Fruit fly (Drosophila melanogaster) whole organism, embryonic: ENCODE results near the gene CG6040.

Experiments used
- CG13424 ChIP-seq: fragments of 200-800 bp; sonication (Bioruptor generic); optimal IDR thresholded peaks from 2 replicates; lab custom pipeline; 2019; ENCODE audit warnings: missing biosample characterization, mild to moderate bottlenecking, missing genetic modification characterization, moderate library complexity
- CG15073 ChIP-seq: fragments of 200-800 bp; sonication (Bioruptor generic); optimal IDR thresholded peaks from 2 replicates; lab custom pipeline; 2016; ENCODE audit warnings: missing biosample characterization, missing genetic modification characterization
- CG1529 ChIP-seq: fragments of 200-800 bp; sonication (Bioruptor generic); optimal IDR thresholded peaks from 3 replicates; lab custom pipeline; 2018; ENCODE audit warnings: missing biosample characterization, missing genetic modification characterization
- CG2116 ChIP-seq: fragments of 200-800 bp; sonication (Bioruptor generic); optimal IDR thresholded peaks from 3 replicates; lab custom pipeline; 2018; ENCODE audit warnings: missing biosample characterization, mild to moderate bottlenecking, missing genetic modification characterization
- CG32532 ChIP-seq: fragments of 200-800 bp; sonication (Bioruptor generic); IDR thresholded peaks from 2 replicates; pipeline ENCODE4 v1.3.6; 2022; ENCODE audit warnings: missing biosample characterization, missing genetic modification characterization
- CG3281 ChIP-seq: fragments of 200-800 bp; sonication (Bioruptor generic); optimal IDR thresholded peaks from 3 replicates; lab custom pipeline; 2017; ENCODE audit warnings: missing biosample characterization, mild to moderate bottlenecking, missing genetic modification characterization
- CG6683 ChIP-seq: fragments of 200-800 bp; sonication (Bioruptor generic); optimal IDR thresholded peaks from 2 replicates; lab custom pipeline; 2017; ENCODE audit warnings: missing biosample characterization, mild to moderate bottlenecking, missing genetic modification characterization, missing genetic modification reagents
- CG9437 ChIP-seq: fragments of 200-800 bp; sonication (Bioruptor generic); optimal IDR thresholded peaks from 2 replicates; lab custom pipeline; 2018; ENCODE audit warnings: missing biosample characterization, mild to moderate bottlenecking, missing genetic modification characterization
- Deaf1 ChIP-seq: fragments of 200-800 bp; optimal IDR thresholded peaks from 3 replicates; lab custom pipeline; 2019; ENCODE audit warnings: missing biosample characterization, mild to moderate bottlenecking, missing genetic modification characterization, moderate library complexity
- Dek ChIP-seq: fragments of 200-800 bp; sonication (Bioruptor generic); optimal IDR thresholded peaks from 3 replicates; lab custom pipeline; 2019; ENCODE audit warnings: missing biosample characterization, mild to moderate bottlenecking, missing genetic modification characterization, moderate library complexity
- Dip2 ChIP-seq: fragments of 200-800 bp; sonication (Bioruptor generic); IDR thresholded peaks from 2 replicates; pipeline ENCODE4 v1.3.6; 2022; ENCODE audit warnings: missing biosample characterization, missing genetic modification characterization
- Dip3 ChIP-seq: fragments of 200-800 bp; sonication (Bioruptor generic); optimal IDR thresholded peaks from 3 replicates; lab custom pipeline; 2016; ENCODE audit warnings: missing biosample characterization, missing genetic modification characterization
- Dll ChIP-seq: fragments of 200-800 bp; sonication (Bioruptor generic); IDR thresholded peaks from 4 replicates; pipeline ENCODE4 v1.3.6; 2022; ENCODE audit warnings: missing biosample characterization, missing genetic modification characterization; ENCODE audit not compliant: partially characterized antibody
- Dp ChIP-seq: fragments of 200-800 bp; sonication (Bioruptor generic); optimal IDR thresholded peaks from 2 replicates; lab custom pipeline; 2018; ENCODE audit warnings: missing biosample characterization, mild to moderate bottlenecking, missing genetic modification characterization, moderate library complexity
- Drgx ChIP-seq: fragments of 200-800 bp; sonication (Bioruptor generic); IDR thresholded peaks from 2 replicates; pipeline ENCODE4 v1.3.6; 2022; ENCODE audit warnings: missing biosample characterization, missing genetic modification characterization
- E2f2 ChIP-seq: fragments of 200-800 bp; sonication (Bioruptor generic); IDR thresholded peaks from 2 replicates; pipeline ENCODE4 v1.3.6; 2022; ENCODE audit warnings: missing biosample characterization, missing genetic modification characterization
- ERR ChIP-seq: fragments of 200-800 bp; sonication (Bioruptor generic); optimal IDR thresholded peaks from 2 replicates; lab custom pipeline; 2016; ENCODE audit warnings: missing biosample characterization, missing genetic modification characterization
- Ets65A ChIP-seq: fragments of 200-800 bp; sonication (Bioruptor generic); peaks from one replicate; lab custom pipeline; 2016; ENCODE audit warnings: missing biosample characterization, missing genetic modification characterization
- HLH4C ChIP-seq: fragments of 200-800 bp; sonication (Bioruptor generic); IDR thresholded peaks from 3 replicates; pipeline ENCODE4 v1.3.6; 2022; ENCODE audit warnings: missing biosample characterization, missing genetic modification characterization; ENCODE audit not compliant: partially characterized antibody
- Trl ChIP-seq, 3 experiments: fragments of >200 bp in 2 of 3; fragments of 200-800 bp in 1 of 3; sonication (Bioruptor generic) in 1 of 3; optimal IDR thresholded peaks; 2 replicates in 1 of 3; 3 replicates in 2 of 3; lab custom pipeline; 2016 to 2017; ENCODE audit warnings: missing biosample characterization in 1 of 3, missing genetic modification characterization in 1 of 3
- amos ChIP-seq: fragments of 200-800 bp; sonication (Bioruptor generic); IDR thresholded peaks from 2 replicates; pipeline ENCODE4 v1.3.6; 2022; ENCODE audit warnings: missing biosample characterization, missing genetic modification characterization; ENCODE audit not compliant: partially characterized antibody
- ap ChIP-seq: fragments of 200-800 bp; sonication (Bioruptor generic); IDR thresholded peaks from 2 replicates; pipeline ENCODE4 v1.3.6; 2022; ENCODE audit warnings: missing biosample characterization, missing genetic modification characterization
- cato ChIP-seq: fragments of 200-800 bp; sonication (Bioruptor generic); optimal IDR thresholded peaks from 2 replicates; lab custom pipeline; 2016; ENCODE audit warnings: missing biosample characterization, missing genetic modification characterization, borderline replicate concordance
- caup ChIP-seq: fragments of 200-800 bp; sonication (Bioruptor generic); optimal IDR thresholded peaks from 3 replicates; lab custom pipeline; 2017; ENCODE audit warnings: missing biosample characterization, mild to moderate bottlenecking, missing genetic modification characterization, moderate library complexity; ENCODE audit not compliant: severe bottlenecking
- en ChIP-seq: fragments of 200-800 bp; sonication (Bioruptor generic); optimal IDR thresholded peaks from 2 replicates; lab custom pipeline; 2016; ENCODE audit warnings: missing biosample characterization, missing genetic modification characterization
- fd102C ChIP-seq: fragments of 200-800 bp; sonication (Bioruptor generic); optimal IDR thresholded peaks from 2 replicates; lab custom pipeline; 2018; ENCODE audit warnings: missing biosample characterization, mild to moderate bottlenecking, missing genetic modification characterization, moderate library complexity
- ftz-f1 ChIP-seq: fragments of 200-800 bp; sonication (Bioruptor generic); optimal IDR thresholded peaks from 2 replicates; lab custom pipeline; 2016; ENCODE audit warnings: missing biosample characterization, missing genetic modification characterization
- grn ChIP-seq: fragments of 200-800 bp; sonication (Bioruptor generic); optimal IDR thresholded peaks from 3 replicates; lab custom pipeline; 2017; ENCODE audit warnings: missing biosample characterization, missing genetic modification characterization
- gro ChIP-seq: fragments of 200-800 bp; sonication (Bioruptor generic); optimal IDR thresholded peaks from 2 replicates; lab custom pipeline; 2016; ENCODE audit warnings: missing biosample characterization, missing genetic modification characterization
- her ChIP-seq: fragments of 200-800 bp; sonication (Bioruptor generic); optimal IDR thresholded peaks from 2 replicates; lab custom pipeline; 2016; ENCODE audit warnings: missing biosample characterization, missing genetic modification characterization
- insv ChIP-seq, 2 experiments: fragments of 200-800 bp; sonication (Bioruptor generic); optimal IDR thresholded peaks; 3 replicates each; lab custom pipeline; 2016 to 2018; ENCODE audit warnings: missing biosample characterization in 2 of 2, missing genetic modification characterization in 2 of 2
- kah ChIP-seq: fragments of 200-800 bp; sonication (Bioruptor generic); optimal IDR thresholded peaks from 2 replicates; lab custom pipeline; 2018; ENCODE audit warnings: missing biosample characterization, mild to moderate bottlenecking, missing genetic modification characterization
- lab ChIP-seq: fragments of 200-800 bp; sonication (Bioruptor generic); optimal IDR thresholded peaks from 3 replicates; lab custom pipeline; 2017; ENCODE audit warnings: missing biosample characterization, missing genetic modification characterization, mild to moderate bottlenecking, moderate library complexity, missing genetic modification reagents
- lola ChIP-seq, 3 experiments: fragments of >200 bp in 2 of 3; fragments of 200-800 bp in 1 of 3; sonication (Bioruptor generic) in 1 of 3; optimal IDR thresholded peaks; 2 replicates each; lab custom pipeline; 2017 to 2019; ENCODE audit warnings: missing biosample characterization in 3 of 3, missing genetic modification characterization in 3 of 3, mild to moderate bottlenecking in 1 of 3, moderate library complexity in 1 of 3
- lov ChIP-seq, 2 experiments: fragments of 200-800 bp in 1 of 2; fragments of >200 bp in 1 of 2; sonication (Bioruptor generic) in 1 of 2; IDR thresholded peaks in 1 of 2; optimal IDR thresholded peaks in 1 of 2; 2 replicates in 1 of 2; 3 replicates in 1 of 2; pipeline versions ENCODE4 v1.3.6 to Lab custom; 2017 to 2022; ENCODE audit warnings: missing biosample characterization in 1 of 2, missing genetic modification characterization in 1 of 2
- pfk ChIP-seq: fragments of 200-800 bp; sonication (Bioruptor generic); optimal IDR thresholded peaks from 2 replicates; lab custom pipeline; 2018; ENCODE audit warnings: missing biosample characterization, mild to moderate bottlenecking, missing genetic modification characterization, moderate library complexity
- sima ChIP-seq: fragments of 200-800 bp; sonication (Bioruptor generic); optimal IDR thresholded peaks from 2 replicates; lab custom pipeline; 2016; ENCODE audit warnings: missing biosample characterization, missing genetic modification characterization
- so ChIP-seq: fragments of 200-800 bp; sonication (Bioruptor generic); IDR thresholded peaks from 3 replicates; pipeline ENCODE4 v1.3.6; 2022; ENCODE audit warnings: missing biosample characterization, missing genetic modification characterization
- sqz ChIP-seq: fragments of 200-800 bp; sonication (Bioruptor generic); optimal IDR thresholded peaks from 3 replicates; lab custom pipeline; 2018; ENCODE audit warnings: missing biosample characterization, mild to moderate bottlenecking, missing genetic modification characterization
- unc-4 ChIP-seq: fragments of 200-800 bp; sonication (Bioruptor generic); IDR thresholded peaks from 2 replicates; pipeline ENCODE4 v1.3.6; 2022; ENCODE audit warnings: missing biosample characterization, missing genetic modification characterization; ENCODE audit not compliant: partially characterized antibody
- wek ChIP-seq: fragments of 200-800 bp; sonication (Bioruptor generic); optimal IDR thresholded peaks from 3 replicates; lab custom pipeline; 2018; ENCODE audit warnings: missing biosample characterization, mild to moderate bottlenecking, missing genetic modification characterization, moderate library complexity

The CG6040 gene

DNA sequence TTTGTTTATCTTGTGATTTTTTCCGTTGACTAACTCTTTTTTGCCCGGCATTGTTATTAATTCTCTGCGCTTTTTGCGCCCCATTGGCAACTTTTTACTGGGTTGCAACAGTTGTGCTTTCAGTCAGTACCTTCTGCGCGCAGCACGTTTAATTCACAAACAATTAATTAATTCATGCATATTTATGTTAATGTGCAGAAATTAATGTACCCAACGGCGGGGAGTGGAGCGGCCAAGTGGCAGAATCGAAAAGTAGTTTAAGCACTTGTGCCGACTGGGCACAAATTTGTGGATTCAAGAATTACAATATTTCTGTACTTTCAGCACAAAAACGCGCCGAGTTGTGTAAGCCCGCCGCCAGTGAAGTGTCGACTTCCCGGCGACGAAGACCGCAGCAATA, 70.8 kb downstream of the CG6040 start:
- TF ChIP-seq Ets65A: peak; percentile 60
- TF ChIP-seq Dll (GFP tag; lab: Robert Waterston, UW): no peak
- 0 out of 2 replicates have a peak, but pooled peaks have one; percentile 6 for TF ChIP-seq E2f2

DNA sequence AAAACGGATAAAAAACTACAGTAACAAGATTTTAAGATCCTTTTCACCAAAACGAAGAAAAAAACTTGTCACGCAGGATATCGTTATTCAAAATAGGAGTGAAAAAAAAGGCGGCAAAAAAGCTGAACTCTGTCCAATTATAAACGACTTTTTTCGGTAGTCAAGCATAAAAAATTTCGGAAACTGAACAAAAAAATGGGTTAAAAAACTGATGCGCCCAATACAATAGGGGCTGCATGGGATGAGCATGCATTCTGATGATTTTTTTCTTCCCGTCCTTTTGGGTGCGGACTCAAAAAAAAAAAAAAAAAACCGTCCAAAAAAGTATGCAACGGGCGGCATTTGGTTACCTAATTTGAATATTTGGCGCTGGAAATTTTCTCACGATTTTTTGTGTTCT, 77.8 kb downstream of the CG6040 start:
- no peak for TF ChIP-seq ap (GFP tag; lab: Robert Waterston, UW)
- peak; percentile 95 for TF ChIP-seq sqz (GFP tag; lab: Kevin White, UChicago)
- TF ChIP-seq, all 482 proteins: peak for 1

DNA sequence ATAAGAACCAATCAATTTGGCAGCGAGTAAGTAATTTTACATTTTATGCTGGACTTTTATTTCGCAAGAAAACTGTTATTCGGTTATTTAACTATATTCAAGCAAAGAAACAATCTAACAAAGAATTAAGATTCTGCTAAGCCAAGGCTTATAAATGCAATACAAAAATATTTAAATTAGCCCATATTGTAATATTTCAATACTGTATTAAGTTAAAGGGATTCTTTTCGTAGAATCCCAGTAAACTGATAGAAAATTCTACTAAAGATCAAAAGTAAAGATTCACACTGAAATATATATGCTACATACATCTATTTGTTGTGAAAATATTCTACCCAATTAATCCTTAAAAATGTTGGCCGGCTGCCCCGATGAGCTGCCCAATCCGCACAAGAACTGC, 79.9 kb downstream of the CG6040 start, which contains the start of gene CG14282:
TSS of gene CG14282 (plus strand) at position 301 of the 400 bp plus-strand sequence.
- TF ChIP-seq Deaf1 (tag; lab: Kevin White, UChicago) (no peak), CG15073 (GFP tag; lab: Kevin White, UChicago) (no peak), lola (GFP tag; optimal IDR thresholded peaks at IDR 0.05; lab: Kevin White, UChicago) (no peak), ftz-f1 (GFP tag; lab: Kevin White, UChicago) (no peak)

DNA sequence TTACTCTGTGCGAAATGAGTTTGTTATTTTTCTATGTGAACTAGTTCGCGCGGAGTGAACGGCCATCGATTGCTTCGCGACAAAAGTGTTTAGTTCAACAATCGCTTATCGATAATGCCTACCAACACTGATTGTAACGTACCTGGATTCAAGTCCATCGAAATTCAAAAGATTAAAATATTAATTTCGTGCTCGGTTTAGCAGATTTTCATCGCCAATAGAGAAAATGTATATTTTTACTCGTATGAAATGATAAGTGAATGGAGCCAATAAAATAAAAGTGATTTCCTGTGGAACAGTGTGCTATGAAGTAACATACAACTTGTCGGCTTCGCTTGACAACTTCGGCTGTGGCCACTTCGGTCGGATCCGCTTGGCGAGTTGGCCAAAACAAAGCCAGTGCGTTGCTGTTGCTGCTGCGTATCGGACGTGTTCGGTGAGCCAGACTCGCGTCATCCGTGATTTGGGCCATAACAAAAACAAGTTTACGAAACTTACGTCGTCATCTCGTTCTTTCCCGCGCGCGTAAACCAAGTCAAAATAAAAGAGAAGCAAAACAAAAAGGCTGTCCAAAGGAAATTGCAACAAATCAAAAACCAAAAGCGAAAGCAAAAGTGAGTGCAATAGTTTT, 83.6 kb downstream of the CG6040 start, which contains the start of the genes CG5555 and myd:
TSS of gene CG5555 (minus strand) at position 276 of the 631 bp plus-strand sequence.
TSS of gene myd (plus strand) at position 397 of the 631 bp plus-strand sequence.
- TF ChIP-seq ERR (GFP tag; lab: Kevin White, UChicago) (no peak), Dp (GFP tag; lab: Kevin White, UChicago) (peak; percentile 80), Trl (optimal IDR thresholded peaks at IDR 0.05; lab: Kevin White, UChicago) (no peak), Trl (GFP tag; optimal IDR thresholded peaks at IDR 0.05; lab: Kevin White, UChicago) (no peak), HLH4C (GFP tag; lab: Robert Waterston, UW) (peak; percentile 91), lab (peak; percentile 13), fd102C (GFP tag; lab: Kevin White, UChicago) (no peak), caup (peak; percentile 26), pfk (GFP tag; lab: Kevin White, UChicago) (no peak), Dip2 (GFP tag; lab: Robert Waterston, UW) (no peak), en (GFP tag; lab: Kevin White, UChicago) (no peak), CG2116 (peak; percentile 91), kah (GFP tag; lab: Kevin White, UChicago) (no peak), wek (GFP tag; lab: Kevin White, UChicago) (no peak), her (GFP tag; lab: Kevin White, UChicago) (peak; percentile 25), CG32532 (GFP tag; lab: Robert Waterston, UW) (peak; percentile 70), gro (GFP tag; lab: Kevin White, UChicago) (peak; percentile 80), insv (GFP tag; optimal IDR thresholded peaks at IDR 0.05; lab: Kevin White, UChicago) (no peak), CG3281 (peak; percentile 18), cato (GFP tag; lab: Kevin White, UChicago) (no peak), CG6683 (GFP tag; lab: Kevin White, UChicago) (no peak), CG13424 (tag; lab: Kevin White, UChicago) (peak; percentile 34), so (GFP tag; lab: Robert Waterston, UW) (0 out of 3 replicates have a peak, but pooled peaks have one; percentile 13), Dll (GFP tag; lab: Robert Waterston, UW) (peak; percentile 78), Dip3 (GFP tag; lab: Kevin White, UChicago) (peak; percentile 18), sqz (GFP tag; lab: Kevin White, UChicago) (no peak), CG1529 (peak; percentile 14), sima (GFP tag; lab: Kevin White, UChicago) (no peak), amos (peak; percentile 69; the same call in 1 of the 2 replicates), Drgx (peak; percentile 73), CG9437 (GFP tag; lab: Kevin White, UChicago) (no peak), grn (no peak), Dek (tag; lab: Kevin White, UChicago) (peak; percentile 56), lov (optimal IDR thresholded peaks at IDR 0.05; lab: Kevin White, UChicago) (no peak), lov (GFP tag; IDR thresholded peaks at IDR 0.05; lab: Robert Waterston, UW) (0 out of 3 replicates have a peak, but pooled peaks have one; percentile 12), unc-4 (GFP tag; lab: Robert Waterston, UW) (peak; percentile 71)
